Fruit fly (Drosophila melanogaster): ENCODE results near the gene CG9581.
"Not testable (repeated sequence)": the region's sequence is repeated elsewhere in the genome, so short reads cannot be mapped to it uniquely, and the experiment has no call there.

The CG9581 gene

dm6 chrX:20158943-20159385 lies 10.8 kb downstream of the CG9581 start:
- TF ChIP-seq Sin3A (optimal IDR thresholded peaks at IDR 0.05) (no peak), h (optimal IDR thresholded peaks at IDR 0.05) (no peak), psq (optimal IDR thresholded peaks at IDR 0.05) (no peak), ttk (optimal IDR thresholded peaks at IDR 0.05) (no peak), Myc (optimal IDR thresholded peaks at IDR 0.05) (no peak), insv (optimal IDR thresholded peaks at IDR 0.05) (no peak)

- TF ChIP-seq h (optimal IDR thresholded peaks at IDR 0.05) (no peak), Myc (optimal IDR thresholded peaks at IDR 0.05) (no peak), insv (optimal IDR thresholded peaks at IDR 0.05) (no peak), Sin3A (optimal IDR thresholded peaks at IDR 0.05) (no peak)
Measured at dm6 chrX:20158491-20158890, 11.3 kb downstream of the CG9581 start.

dm6 chrX:20155947-20156346 lies 13.8 kb downstream of the CG9581 start:
- no peak for TF ChIP-seq ttk (optimal IDR thresholded peaks at IDR 0.05)
- TF ChIP-seq Myc (optimal IDR thresholded peaks at IDR 0.05) = no peak
- no peak for TF ChIP-seq h (optimal IDR thresholded peaks at IDR 0.05)
- TF ChIP-seq psq (optimal IDR thresholded peaks at IDR 0.05) = no peak
- TF ChIP-seq Sin3A (optimal IDR thresholded peaks at IDR 0.05) = no peak
- no peak for TF ChIP-seq insv (optimal IDR thresholded peaks at IDR 0.05)

dm6 chrX:20147693-20148174 lies 22.0 kb downstream of the CG9581 start, which contains the start of gene aspr:
Gene aspr (plus strand): TSS chrX:20148124.
- no peak for TF ChIP-seq Myc (optimal IDR thresholded peaks at IDR 0.05)
- TF ChIP-seq Sin3A (optimal IDR thresholded peaks at IDR 0.05) = no peak
- no peak for TF ChIP-seq insv (optimal IDR thresholded peaks at IDR 0.05)
- no peak for TF ChIP-seq psq (optimal IDR thresholded peaks at IDR 0.05)
- no peak for TF ChIP-seq h (optimal IDR thresholded peaks at IDR 0.05)
- TF ChIP-seq ttk (optimal IDR thresholded peaks at IDR 0.05) = no peak

- not testable (repeated sequence) for TF ChIP-seq psq, Sin3A, ttk (optimal IDR thresholded peaks at IDR 0.05)
Measured at dm6 chrX:20143088-20143487, 26.7 kb downstream of the CG9581 start, which contains the start of gene Or19a. Gene Or19a (minus strand): TSS chrX:20143188.

dm6 chrX:20140710-20141109 lies 29.1 kb downstream of the CG9581 start, which contains the start of gene CG34332:
Gene CG34332 (plus strand): TSS chrX:20141010.
- no peak for TF ChIP-seq h (optimal IDR thresholded peaks at IDR 0.05)

dm6 chrX:20139493-20139892 lies 30.3 kb downstream of the CG9581 start, which contains the start of gene CG42583:
Gene CG42583 (plus strand): TSS chrX:20139793.
- no peak for TF ChIP-seq Myc (optimal IDR thresholded peaks at IDR 0.05)
- no peak for TF ChIP-seq h (optimal IDR thresholded peaks at IDR 0.05)
- no peak for TF ChIP-seq ttk (optimal IDR thresholded peaks at IDR 0.05)
- no peak for TF ChIP-seq insv (optimal IDR thresholded peaks at IDR 0.05)

- TF ChIP-seq Myc (optimal IDR thresholded peaks at IDR 0.05) (no peak), h (optimal IDR thresholded peaks at IDR 0.05) (no peak), insv (optimal IDR thresholded peaks at IDR 0.05) (no peak), psq (optimal IDR thresholded peaks at IDR 0.05) (no peak), Sin3A (optimal IDR thresholded peaks at IDR 0.05) (no peak), ttk (optimal IDR thresholded peaks at IDR 0.05) (no peak)
Measured at dm6 chrX:20133432-20133831, 36.3 kb downstream of the CG9581 start, which contains the start of gene CG15322. Gene CG15322 (plus strand): TSS chrX:20133579.

- TF ChIP-seq h (optimal IDR thresholded peaks at IDR 0.05) (no peak), insv (optimal IDR thresholded peaks at IDR 0.05) (no peak), Sin3A (optimal IDR thresholded peaks at IDR 0.05) (no peak), ttk (optimal IDR thresholded peaks at IDR 0.05) (no peak), psq (optimal IDR thresholded peaks at IDR 0.05) (no peak), Myc (optimal IDR thresholded peaks at IDR 0.05) (no peak)
Measured at dm6 chrX:20130486-20130885, 39.3 kb downstream of the CG9581 start.

dm6 chrX:20129554-20129953 lies 40.2 kb downstream of the CG9581 start:
- no peak for TF ChIP-seq insv (optimal IDR thresholded peaks at IDR 0.05)
- TF ChIP-seq Sin3A (optimal IDR thresholded peaks at IDR 0.05) = no peak
- no peak for TF ChIP-seq h (optimal IDR thresholded peaks at IDR 0.05)
- TF ChIP-seq ttk (optimal IDR thresholded peaks at IDR 0.05) = no peak
- no peak for TF ChIP-seq psq (optimal IDR thresholded peaks at IDR 0.05)
- no peak for TF ChIP-seq Myc (optimal IDR thresholded peaks at IDR 0.05)

- TF ChIP-seq ttk (optimal IDR thresholded peaks at IDR 0.05) (no peak), h (optimal IDR thresholded peaks at IDR 0.05) (no peak), psq (optimal IDR thresholded peaks at IDR 0.05) (no peak), insv (optimal IDR thresholded peaks at IDR 0.05) (no peak), Sin3A (optimal IDR thresholded peaks at IDR 0.05) (no peak), Myc (optimal IDR thresholded peaks at IDR 0.05) (no peak)
Measured at dm6 chrX:20122153-20122552, 47.6 kb downstream of the CG9581 start, which contains the start of gene CG34331. Gene CG34331 (plus strand): TSS chrX:20122453.

All from Kc167 (cell line).